Worm (Caenorhabditis elegans) whole organism, L4 larva: ENCODE measurements around the gene K08D8.1.

ENCODE experiments used
- F44E2.7 ChIP-seq: fragments of 200-800 bp; sonication (Bioruptor generic); IDR thresholded peaks from 2 replicates; pipeline ENCODE4 v2.1.2; 2022; ENCODE audit warnings: missing genetic modification characterization, missing compliant biosample characterization
- F49E8.2 ChIP-seq: sonication (generic microtip); optimal IDR thresholded peaks from 2 replicates; lab custom pipeline; 2016; ENCODE audit warnings: missing compliant biosample characterization, mild to moderate bottlenecking, missing genetic modification characterization, borderline replicate concordance
- T20F7.1 ChIP-seq: fragments of 200-800 bp; sonication (Bioruptor generic); optimal IDR thresholded peaks from 2 replicates; lab custom pipeline; 2018; ENCODE audit warnings: mild to moderate bottlenecking, missing genetic modification characterization, missing compliant biosample characterization
- Y48G9A.11 ChIP-seq: fragments of 200-800 bp; sonication (Bioruptor generic); IDR thresholded peaks from 2 replicates; pipeline ENCODE4 v1.3.6; 2022; ENCODE audit warnings: missing genetic modification reagents, missing genetic modification characterization, missing compliant biosample characterization
- Y5F2A.4 ChIP-seq: fragments of 200-800 bp; sonication (Bioruptor generic); optimal IDR thresholded peaks from 2 replicates; lab custom pipeline; 2018; ENCODE audit warnings: mild to moderate bottlenecking, missing genetic modification characterization, missing compliant biosample characterization
- aha-1 ChIP-seq: fragments of 150-350 bp; peaks from one replicate; lab custom pipeline; 2014; ENCODE audit warnings: missing biosample characterization, missing genetic modification characterization
- ceh-28 ChIP-seq: fragments of 150-350 bp; optimal IDR thresholded peaks from 2 replicates; lab custom pipeline; 2014; ENCODE audit warnings: missing biosample characterization, missing genetic modification reagents, missing genetic modification characterization
- ceh-82 ChIP-seq: sonication (generic microtip); optimal IDR thresholded peaks from 2 replicates; lab custom pipeline; 2017; ENCODE audit warnings: missing biosample characterization, missing genetic modification characterization
- daf-19 ChIP-seq: fragments of 200-800 bp; sonication (Bioruptor generic); conservative IDR thresholded peaks from 2 replicates; pipeline ENCODE4 v1.3.6; 2022; ENCODE audit warnings: missing genetic modification characterization, missing compliant biosample characterization
- dmd-6 ChIP-seq: fragments of 200-800 bp; sonication (Bioruptor generic); IDR thresholded peaks from 2 replicates; pipeline ENCODE4 v1.3.6; 2022; ENCODE audit warnings: missing genetic modification reagents, missing genetic modification characterization, missing compliant biosample characterization
- dmd-8 ChIP-seq: fragments of 200-800 bp; sonication (Bioruptor generic); IDR thresholded peaks from 2 replicates; pipeline ENCODE4 v1.3.6; 2022; ENCODE audit warnings: missing genetic modification characterization, missing compliant biosample characterization
- hmg-1.1 ChIP-seq: fragments of 200-800 bp; sonication (Bioruptor generic); IDR thresholded peaks from 2 replicates; pipeline ENCODE4 v1.3.6; 2022; ENCODE audit warnings: missing genetic modification reagents, missing genetic modification characterization, missing compliant biosample characterization
- lim-7 ChIP-seq: fragments of 200-800 bp; sonication (Bioruptor generic); IDR thresholded peaks from 2 replicates; pipeline ENCODE4 v1.3.6; 2022; ENCODE audit warnings: missing genetic modification characterization, missing compliant biosample characterization
- lin-1 ChIP-seq: fragments of 200-800 bp; sonication (Bioruptor generic); IDR thresholded peaks from 2 replicates; pipeline ENCODE4 v1.3.6; 2022; ENCODE audit warnings: missing genetic modification reagents, missing genetic modification characterization, missing compliant biosample characterization
- lin-39 ChIP-seq: fragments of 150-350 bp; optimal IDR thresholded peaks from 2 replicates; lab custom pipeline; 2014; ENCODE audit warnings: missing biosample characterization, missing genetic modification reagents, missing genetic modification characterization
- lsy-2 ChIP-seq, 2 experiments: fragments of 150-350 bp in 1 of 2; sonication (generic microtip) in 1 of 2; optimal IDR thresholded peaks; 2 replicates each; lab custom pipeline; 2014 to 2017; ENCODE audit warnings: missing biosample characterization in 2 of 2, missing genetic modification characterization in 2 of 2
- madf-9 ChIP-seq: fragments of 200-800 bp; sonication (Bioruptor generic); conservative IDR thresholded peaks from 2 replicates; pipeline ENCODE4 v1.3.6; 2022; ENCODE audit warnings: missing genetic modification reagents, missing genetic modification characterization, missing compliant biosample characterization
- mdt-29 ChIP-seq: fragments of 200-800 bp; sonication (Bioruptor generic); IDR thresholded peaks from 2 replicates; pipeline ENCODE4 v1.3.6; 2022; ENCODE audit warnings: missing genetic modification reagents, missing genetic modification characterization, missing compliant biosample characterization
- mep-1 ChIP-seq: fragments of 150-350 bp; sonication (generic microtip); optimal IDR thresholded peaks from 3 replicates; lab custom pipeline; 2014; ENCODE audit warnings: missing biosample characterization, missing genetic modification characterization
- nhr-111 ChIP-seq: fragments of 200-800 bp; sonication (Bioruptor generic); optimal IDR thresholded peaks from 2 replicates; lab custom pipeline; 2018; ENCODE audit warnings: mild to moderate bottlenecking, missing genetic modification characterization, missing compliant biosample characterization
- nhr-28 ChIP-seq: fragments of 150-350 bp; optimal IDR thresholded peaks from 2 replicates; lab custom pipeline; 2014; ENCODE audit warnings: missing biosample characterization, missing genetic modification characterization
- nhr-76 ChIP-seq: fragments of 150-350 bp; optimal IDR thresholded peaks from 2 replicates; lab custom pipeline; 2014; ENCODE audit warnings: missing biosample characterization, missing genetic modification characterization
- nhr-77 ChIP-seq: fragments of 150-350 bp; optimal IDR thresholded peaks from 2 replicates; lab custom pipeline; 2014; ENCODE audit warnings: missing biosample characterization, missing genetic modification characterization
- pha-4 ChIP-seq, 2 experiments: fragments of 150-350 bp in 1 of 2; fragments of 200-800 bp in 1 of 2; sonication (Bioruptor generic) in 1 of 2; IDR thresholded peaks in 1 of 2; optimal IDR thresholded peaks in 1 of 2; 2 replicates each; pipeline versions ENCODE4 v1.3.6 to Lab custom; 2014 to 2022; ENCODE audit warnings: missing genetic modification characterization in 2 of 2, missing genetic modification reagents in 2 of 2, missing biosample characterization in 1 of 2, missing compliant biosample characterization in 1 of 2
- pqm-1 ChIP-seq: sonication (generic microtip); optimal IDR thresholded peaks from 2 replicates; lab custom pipeline; 2017; ENCODE audit warnings: missing biosample characterization, missing genetic modification characterization
- set-16 ChIP-seq: fragments of 200-800 bp; sonication (Bioruptor generic); IDR thresholded peaks from 2 replicates; pipeline ENCODE4 v1.3.6; 2022; ENCODE audit warnings: missing genetic modification reagents, missing genetic modification characterization, missing compliant biosample characterization
- spr-1 ChIP-seq: sonication (generic microtip); optimal IDR thresholded peaks from 2 replicates; lab custom pipeline; 2016; ENCODE audit warnings: mild to moderate bottlenecking, missing genetic modification characterization, missing compliant biosample characterization
- spr-3 ChIP-seq: fragments of 200-800 bp; sonication (Bioruptor generic); optimal IDR thresholded peaks from 2 replicates; lab custom pipeline; 2018; ENCODE audit warnings: mild to moderate bottlenecking, missing genetic modification characterization, missing compliant biosample characterization
- tra-1 ChIP-seq: fragments of 200-800 bp; sonication (Bioruptor generic); IDR thresholded peaks from 2 replicates; pipeline ENCODE4 v1.3.6; 2022; ENCODE audit warnings: missing genetic modification reagents, missing genetic modification characterization, missing compliant biosample characterization
- unc-39 ChIP-seq: sonication (generic microtip); optimal IDR thresholded peaks from 2 replicates; lab custom pipeline; 2017; ENCODE audit warnings: missing biosample characterization, missing genetic modification characterization
- vab-7 ChIP-seq: fragments of 200-800 bp; sonication (Bioruptor generic); IDR thresholded peaks from 2 replicates; pipeline ENCODE4 v1.3.6; 2022; ENCODE audit warnings: missing genetic modification reagents, missing genetic modification characterization, missing compliant biosample characterization
- zag-1 ChIP-seq: fragments of 150-350 bp; optimal IDR thresholded peaks from 2 replicates; lab custom pipeline; 2014; ENCODE audit warnings: missing biosample characterization, missing genetic modification characterization
- zfp-2 ChIP-seq: sonication (generic microtip); optimal IDR thresholded peaks from 2 replicates; lab custom pipeline; 2016; ENCODE audit warnings: mild to moderate bottlenecking, missing genetic modification characterization, missing compliant biosample characterization
- zfp-3 ChIP-seq: fragments of 200-800 bp; sonication (Bioruptor generic); conservative IDR thresholded peaks from 2 replicates; pipeline ENCODE4 v1.3.6; 2022; ENCODE audit warnings: missing genetic modification reagents, missing genetic modification characterization, missing compliant biosample characterization

The K08D8.1 gene

ce11 chrIV:12936221-12936776 is 44.0 kb downstream of the K08D8.1 start, which contains the start of the genes cld-1 and dod-21 (continued):
- TF ChIP-seq F49E8.2 (no peak), zfp-2 (tag; lab: Kevin White, UChicago) (no peak), ceh-28 (tag; lab: Kevin White, UChicago) (no peak), mep-1 (tag; lab: Kevin White, UChicago) (no peak), ceh-82 (tag; lab: Kevin White, UChicago) (no peak), Y5F2A.4 (no peak), set-16 (GFP tag; lab: Robert Waterston, UW) (no peak), aha-1 (tag; lab: Kevin White, UChicago) (no peak), lsy-2 (tag; optimal IDR thresholded peaks at IDR 0.05; lab: Kevin White, UChicago) (no peak), lin-1 (GFP tag; lab: Robert Waterston, UW) (0 out of 2 replicates have a peak, but pooled peaks have one; percentile 20), nhr-76 (tag; lab: Kevin White, UChicago) (no peak), tra-1 (GFP tag; lab: Robert Waterston, UW) (no peak), lim-7 (GFP tag; lab: Robert Waterston, UW) (no peak), lin-39 (no peak), spr-1 (tag; lab: Kevin White, UChicago) (no peak), pha-4 (GFP tag; IDR thresholded peaks at IDR 0.05; lab: Robert Waterston, UW) (no peak), pha-4 (tag; optimal IDR thresholded peaks at IDR 0.05; lab: Kevin White, UChicago) (no peak)

DNA sequence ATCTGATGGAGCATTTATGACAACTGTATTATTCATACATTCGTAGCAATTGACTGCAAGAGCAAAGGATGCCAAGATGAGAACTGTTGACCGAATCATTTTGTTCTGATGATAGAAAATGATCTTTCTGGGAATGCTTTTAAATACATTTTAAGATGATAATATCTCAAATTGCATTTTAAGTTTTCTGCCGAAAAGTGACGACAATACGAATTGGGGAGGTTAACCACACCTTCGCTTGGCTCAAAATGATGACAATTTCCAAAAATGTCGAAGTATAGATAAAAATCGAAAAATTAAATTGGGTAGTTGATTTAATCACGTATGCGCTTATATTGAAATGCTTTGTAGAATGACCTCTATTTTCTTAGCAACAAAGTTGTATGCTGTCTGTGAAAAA is 49.0 kb downstream of the K08D8.1 start, which contains the start of gene dod-24:
dod-24 (minus strand) TSS at position 101 of the 400 bp plus-strand sequence.
- TF ChIP-seq pha-4 (GFP tag; IDR thresholded peaks at IDR 0.05; lab: Robert Waterston, UW), result no peak
- TF ChIP-seq pha-4 (tag; optimal IDR thresholded peaks at IDR 0.05; lab: Kevin White, UChicago), result no peak
- no peak for TF ChIP-seq spr-1 (tag; lab: Kevin White, UChicago)
- TF ChIP-seq dmd-8 (GFP tag; lab: Robert Waterston, UW), result no peak
- TF ChIP-seq aha-1 (tag; lab: Kevin White, UChicago), result no peak
- TF ChIP-seq daf-19 (GFP tag; lab: Robert Waterston, UW), result no peak
- no peak for TF ChIP-seq lim-7 (GFP tag; lab: Robert Waterston, UW)
- no peak for TF ChIP-seq nhr-111 (GFP tag; lab: Kevin White, UChicago)
- no peak for TF ChIP-seq zag-1 (tag; lab: Kevin White, UChicago)
- TF ChIP-seq F44E2.7, result no peak
- TF ChIP-seq ceh-82 (tag; lab: Kevin White, UChicago), result no peak
- no peak for TF ChIP-seq zfp-3
- TF ChIP-seq dmd-6 (GFP tag; lab: Robert Waterston, UW), result no peak
- TF ChIP-seq mdt-29 (GFP tag; lab: Robert Waterston, UW), result no peak
- TF ChIP-seq T20F7.1, result no peak
- no peak for TF ChIP-seq nhr-28 (tag; lab: Kevin White, UChicago)
- no peak for TF ChIP-seq pqm-1 (tag; lab: Kevin White, UChicago)
- no peak for TF ChIP-seq Y48G9A.11 (GFP tag; lab: Robert Waterston, UW)
- TF ChIP-seq nhr-77, result no peak
- TF ChIP-seq spr-3 (GFP tag; lab: Kevin White, UChicago), result no peak

DNA sequence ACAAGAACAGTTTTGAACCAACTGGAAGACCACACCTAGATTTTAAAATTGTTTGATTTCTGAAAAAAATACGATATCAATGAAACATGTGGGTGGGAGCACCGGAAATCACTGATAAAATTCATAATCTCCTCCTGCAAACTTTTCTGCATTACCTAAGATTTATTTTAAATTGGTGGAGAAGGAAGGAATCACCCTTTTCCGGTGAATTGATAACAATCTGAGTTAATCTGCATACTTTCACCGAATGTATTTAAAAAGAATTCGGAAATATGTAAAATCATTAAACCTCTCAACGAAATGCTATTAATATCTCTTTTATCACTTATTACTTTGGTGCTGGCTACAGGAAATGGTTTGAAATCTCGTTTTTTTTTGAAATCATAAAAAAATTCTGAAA is 50.3 kb downstream of the K08D8.1 start, which contains the start of gene dct-19:
dct-19 (plus strand) TSS at position 301 of the 400 bp plus-strand sequence.
- TF ChIP-seq unc-39 (tag; lab: Kevin White, UChicago) (no peak), madf-9 (no peak), lin-1 (GFP tag; lab: Robert Waterston, UW) (no peak), hmg-1.1 (no peak), vab-7 (GFP tag; lab: Robert Waterston, UW) (no peak)
